Worm (Caenorhabditis elegans) whole organism, midembryonic: Measurements from ENCODE around the gene bed-2.
A peak's percentile ranks its signal among the peaks of the same experiment; 100 is the strongest.

Experiments
- T22C8.4 ChIP-seq: fragments of 200-800 bp; sonication (Bioruptor generic); IDR thresholded peaks from 2 replicates; pipeline ENCODE4 v1.3.6; 2022; ENCODE audit warnings: missing genetic modification characterization, missing compliant biosample characterization
- cog-1 ChIP-seq: sonication (generic microtip); optimal IDR thresholded peaks from 2 replicates; lab custom pipeline; 2016; ENCODE audit warnings: missing genetic modification characterization, missing compliant biosample characterization
- flt-1 ChIP-seq: fragments of 200-800 bp; sonication (Bioruptor generic); IDR thresholded peaks from 2 replicates; pipeline ENCODE4 v1.3.6; 2022; ENCODE audit warnings: missing genetic modification characterization, missing compliant biosample characterization
- klf-2 ChIP-seq: fragments of 200-800 bp; sonication (Bioruptor generic); conservative IDR thresholded peaks from 2 replicates; pipeline ENCODE4 v1.3.6; 2022; ENCODE audit warnings: missing genetic modification reagents, missing genetic modification characterization, missing compliant biosample characterization
- med-1 ChIP-seq: sonication (generic microtip); optimal IDR thresholded peaks from 2 replicates; lab custom pipeline; 2017; ENCODE audit warnings: missing genetic modification characterization, mild to moderate bottlenecking, missing compliant biosample characterization, antibody characterized with exemption, missing genetic modification reagents; ENCODE audit not compliant: insufficient read depth
- ref-1 ChIP-seq: fragments of 200-800 bp; sonication (Bioruptor generic); conservative IDR thresholded peaks from 2 replicates; pipeline ENCODE4 v1.3.6; 2022; ENCODE audit warnings: missing genetic modification reagents, missing genetic modification characterization, missing compliant biosample characterization
- tab-1 ChIP-seq: fragments of 200-800 bp; sonication (Bioruptor generic); IDR thresholded peaks from 2 replicates; pipeline ENCODE4 v1.3.6; 2022; ENCODE audit warnings: missing genetic modification characterization, missing compliant biosample characterization
- ztf-23 ChIP-seq: fragments of 200-800 bp; sonication (Bioruptor generic); IDR thresholded peaks from 2 replicates; pipeline ENCODE4 v1.3.6; 2022; ENCODE audit warnings: missing genetic modification reagents, missing genetic modification characterization, missing compliant biosample characterization
- ztf-29 ChIP-seq: fragments of 200-800 bp; sonication (Bioruptor generic); IDR thresholded peaks from 2 replicates; pipeline ENCODE4 v1.3.6; 2022; ENCODE audit warnings: missing genetic modification reagents, missing genetic modification characterization, missing compliant biosample characterization

The bed-2 gene

ce11 chrIII:11434864-11435263 lies 35.7 kb downstream of the bed-2 start:
- TF ChIP-seq klf-2 (GFP tag; lab: Robert Waterston, UW) (0 out of 2 replicates have a peak, but pooled peaks have one; percentile 39), ztf-29 (GFP tag; lab: Robert Waterston, UW) (peak; percentile 33; the same call in 1 of the 2 replicates)

- TF ChIP-seq flt-1 (GFP tag; lab: Robert Waterston, UW), result no peak
- no peak for TF ChIP-seq T22C8.4 (GFP tag; lab: Robert Waterston, UW)
- no peak for TF ChIP-seq ztf-23 (GFP tag; lab: Robert Waterston, UW)
- TF ChIP-seq ref-1 (GFP tag; lab: Robert Waterston, UW), result no peak
- no peak for TF ChIP-seq ztf-29 (GFP tag; lab: Robert Waterston, UW)
- no peak for TF ChIP-seq klf-2 (GFP tag; lab: Robert Waterston, UW)
- no peak; the same call in 1 of the 2 replicates for TF ChIP-seq tab-1 (GFP tag; lab: Robert Waterston, UW)
- no peak for TF ChIP-seq cog-1
These were observed 43.0 kb downstream of the bed-2 start for ce11 chrIII:11427548-11428152.

ce11 chrIII:11426906-11427305 lies 43.7 kb downstream of the bed-2 start, which contains the start of gene idpc-1:
TSS of gene idpc-1 (plus strand) at chrIII:11427206.
- TF ChIP-seq ztf-29 (GFP tag; lab: Robert Waterston, UW) (no peak), med-1 (GFP tag; lab: Kevin White, UChicago) (no peak), ref-1 (GFP tag; lab: Robert Waterston, UW) (no peak), flt-1 (GFP tag; lab: Robert Waterston, UW) (no peak), tab-1 (GFP tag; lab: Robert Waterston, UW) (no peak), T22C8.4 (GFP tag; lab: Robert Waterston, UW) (no peak), cog-1 (no peak), ztf-23 (GFP tag; lab: Robert Waterston, UW) (no peak)

ce11 chrIII:11424815-11425214 lies 45.8 kb downstream of the bed-2 start:
- TF ChIP-seq tab-1 (GFP tag; lab: Robert Waterston, UW), result no peak
- no peak for TF ChIP-seq med-1 (GFP tag; lab: Kevin White, UChicago)
- no peak for TF ChIP-seq T22C8.4 (GFP tag; lab: Robert Waterston, UW)

ce11 chrIII:11419551-11419950 lies 51.1 kb downstream of the bed-2 start:
- TF ChIP-seq flt-1 (GFP tag; lab: Robert Waterston, UW) (no peak), cog-1 (no peak), med-1 (GFP tag; lab: Kevin White, UChicago) (no peak), T22C8.4 (GFP tag; lab: Robert Waterston, UW) (no peak), ref-1 (GFP tag; lab: Robert Waterston, UW) (no peak), ztf-29 (GFP tag; lab: Robert Waterston, UW) (no peak), klf-2 (GFP tag; lab: Robert Waterston, UW) (no peak), ztf-23 (GFP tag; lab: Robert Waterston, UW) (no peak), tab-1 (GFP tag; lab: Robert Waterston, UW) (no peak)
